Worm (Caenorhabditis elegans): ENCODE results near the gene F25H9.2.

The F25H9.2 gene

ce11 chrV:13499227-13499626 lies 41.3 kb downstream of the F25H9.2 start:
- TF ChIP-seq ref-1 (GFP tag; conservative IDR thresholded peaks at IDR 0.05), result no peak
- TF ChIP-seq T22C8.4 (GFP tag; IDR thresholded peaks at IDR 0.05), result no peak

DNA sequence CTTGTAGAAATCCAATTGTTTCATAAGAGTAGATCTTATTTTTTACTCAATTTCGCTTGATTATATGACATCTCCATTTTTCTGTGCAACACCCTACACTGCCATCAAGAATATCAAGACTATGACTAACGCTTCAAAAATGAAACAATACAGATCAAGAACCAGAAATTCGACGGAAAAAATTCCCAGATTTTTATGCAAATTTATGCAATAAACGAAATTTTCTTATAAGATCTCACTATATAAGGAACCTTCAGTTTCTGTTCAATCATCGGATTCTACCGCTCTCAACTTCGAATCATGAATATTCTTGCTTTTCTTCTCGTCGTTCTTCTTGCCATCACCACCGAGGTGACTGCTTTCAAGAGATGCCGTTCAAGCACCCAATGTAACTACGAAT lies 48.4 kb downstream of the F25H9.2 start, which contains the start of gene R11G10.4:
R11G10.4 (plus strand) TSS at position 301 of the 400 bp plus-strand sequence.
- TF ChIP-seq T22C8.4 (GFP tag; IDR thresholded peaks at IDR 0.05) (no peak), cog-1 (tag; optimal IDR thresholded peaks at IDR 0.05) (no peak), ref-1 (GFP tag; conservative IDR thresholded peaks at IDR 0.05) (no peak), ztf-23 (GFP tag; IDR thresholded peaks at IDR 0.05) (no peak), flt-1 (GFP tag; IDR thresholded peaks at IDR 0.05) (no peak)
